Worm (Caenorhabditis elegans) whole organism, L3 larva: ENCODE measurements around the gene ZC404.1.

ENCODE experiments used
- R02D3.7 ChIP-seq: fragments of 150-350 bp; optimal IDR thresholded peaks from 2 replicates; lab custom pipeline; 2014; ENCODE audit warnings: missing biosample characterization, missing genetic modification characterization
- ZK546.5 ChIP-seq: sonication (generic microtip); optimal IDR thresholded peaks from 2 replicates; lab custom pipeline; 2017; ENCODE audit warnings: missing biosample characterization, missing genetic modification characterization
- aly-2 ChIP-seq: fragments of 150-350 bp; optimal IDR thresholded peaks from 2 replicates; lab custom pipeline; 2014; ENCODE audit warnings: missing biosample characterization, missing genetic modification characterization
- ama-1 ChIP-seq: fragments of 150-350 bp; optimal IDR thresholded peaks from 2 replicates; lab custom pipeline; 2018
- daf-12 ChIP-seq: fragments of 150-350 bp; optimal IDR thresholded peaks from 2 replicates; lab custom pipeline; 2014; ENCODE audit warnings: missing biosample characterization, missing genetic modification reagents, missing genetic modification characterization
- egl-5 ChIP-seq: fragments of 150-350 bp; optimal IDR thresholded peaks from 2 replicates; lab custom pipeline; 2017; ENCODE audit warnings: missing biosample characterization, missing genetic modification reagents, missing genetic modification characterization, inconsistent platforms
- elt-1 ChIP-seq: fragments of 150-350 bp; optimal IDR thresholded peaks from 2 replicates; lab custom pipeline; 2014; ENCODE audit warnings: missing biosample characterization, missing genetic modification characterization
- elt-2 ChIP-seq: sonication (generic microtip); optimal IDR thresholded peaks from 2 replicates; lab custom pipeline; 2016; ENCODE audit warnings: missing genetic modification reagents, mild to moderate bottlenecking, missing genetic modification characterization, missing compliant biosample characterization
- eor-1 ChIP-seq, 2 experiments: fragments of 150-350 bp; optimal IDR thresholded peaks; 2 replicates each; lab custom pipeline; 2014 to 2018; ENCODE audit warnings: missing biosample characterization in 2 of 2, missing genetic modification characterization in 2 of 2
- fkh-10 ChIP-seq: sonication (generic microtip); optimal IDR thresholded peaks from 2 replicates; lab custom pipeline; 2017; ENCODE audit warnings: missing biosample characterization, missing genetic modification reagents, missing genetic modification characterization
- hmg-11 ChIP-seq: sonication (generic microtip); optimal IDR thresholded peaks from 2 replicates; lab custom pipeline; 2016; ENCODE audit warnings: missing genetic modification characterization, missing compliant biosample characterization
- jun-1 ChIP-seq: fragments of 150-350 bp; optimal IDR thresholded peaks from 2 replicates; lab custom pipeline; 2014; ENCODE audit warnings: missing biosample characterization, missing genetic modification reagents, missing genetic modification characterization
- mml-1 ChIP-seq: fragments of 150-350 bp; sonication (generic microtip); optimal IDR thresholded peaks from 3 replicates; lab custom pipeline; 2014; ENCODE audit warnings: missing biosample characterization, missing genetic modification characterization
- nhr-237 ChIP-seq: fragments of 150-350 bp; optimal IDR thresholded peaks from 2 replicates; lab custom pipeline; 2014; ENCODE audit warnings: missing biosample characterization, missing genetic modification characterization
- nhr-67 ChIP-seq: fragments of 150-350 bp; optimal IDR thresholded peaks from 2 replicates; lab custom pipeline; 2014; ENCODE audit warnings: missing biosample characterization, missing genetic modification characterization
- nhr-76 ChIP-seq: fragments of 150-350 bp; sonication (generic microtip); optimal IDR thresholded peaks from 5 replicates; lab custom pipeline; 2014; ENCODE audit warnings: missing biosample characterization, missing genetic modification characterization
- pha-4 ChIP-seq: fragments of 150-350 bp; optimal IDR thresholded peaks from 2 replicates; lab custom pipeline; 2014; ENCODE audit warnings: missing biosample characterization, missing genetic modification reagents, missing genetic modification characterization
- pqm-1 ChIP-seq: fragments of 150-350 bp; optimal IDR thresholded peaks from 2 replicates; lab custom pipeline; 2017; ENCODE audit warnings: missing biosample characterization, missing genetic modification characterization, inconsistent platforms
- skn-1 ChIP-seq: fragments of 150-350 bp; optimal IDR thresholded peaks from 2 replicates; lab custom pipeline; 2014; ENCODE audit warnings: missing biosample characterization, missing genetic modification characterization
- snpc-4 ChIP-seq: fragments of 150-350 bp; optimal IDR thresholded peaks from 2 replicates; lab custom pipeline; 2014; ENCODE audit warnings: missing biosample characterization, missing genetic modification characterization
- tbx-2 ChIP-seq: sonication (generic microtip); optimal IDR thresholded peaks from 2 replicates; lab custom pipeline; 2016; ENCODE audit warnings: mild to moderate bottlenecking, missing genetic modification characterization, missing compliant biosample characterization
- unc-62 ChIP-seq: fragments of 150-350 bp; sonication (generic microtip); optimal IDR thresholded peaks from 4 replicates; lab custom pipeline; 2014; ENCODE audit warnings: missing biosample characterization, missing genetic modification reagents, missing genetic modification characterization
- zag-1 ChIP-seq: fragments of 150-350 bp; optimal IDR thresholded peaks from 2 replicates; lab custom pipeline; 2014; ENCODE audit warnings: missing biosample characterization, missing genetic modification characterization

Gene ZC404.1

ce11 chrV:6839008-6839407 lies 45.0 kb downstream of the ZC404.1 start, which contains the start of gene hpo-8:
TSS of gene hpo-8 (plus strand) at chrV:6839289.
- TF ChIP-seq aly-2 (tag; lab: Kevin White, UChicago) = no peak
- peak; percentile 3 for TF ChIP-seq pqm-1 (tag; lab: Kevin White, UChicago)
- peak; percentile 32 for TF ChIP-seq elt-2 (tag; lab: Kevin White, UChicago)
- TF ChIP-seq fkh-10 (GFP tag; lab: Kevin White, UChicago) = no peak

ce11 chrV:6842437-6842836 lies 48.4 kb downstream of the ZC404.1 start, which contains the start of gene T15B7.1:
TSS of gene T15B7.1 (plus strand) at chrV:6842737.
- TF ChIP-seq eor-1 (tag; optimal IDR thresholded peaks at IDR 0.05; lab: Kevin White, UChicago) = no peak
- no peak for TF ChIP-seq R02D3.7
- TF ChIP-seq jun-1 (tag; lab: Kevin White, UChicago) = no peak
- TF ChIP-seq zag-1 (tag; lab: Kevin White, UChicago) = no peak
- TF ChIP-seq unc-62 (GFP tag; lab: Kevin White, UChicago) = no peak
- TF ChIP-seq nhr-67 (tag; lab: Kevin White, UChicago) = no peak
- no peak for TF ChIP-seq elt-1
- TF ChIP-seq snpc-4 = no peak
- TF ChIP-seq hmg-11 (tag; lab: Kevin White, UChicago) = no peak
- no peak for TF ChIP-seq egl-5 (tag; lab: Kevin White, UChicago)
- TF ChIP-seq ZK546.5 = no peak
- TF ChIP-seq pha-4 = no peak
- no peak for TF ChIP-seq tbx-2
- TF ChIP-seq nhr-76 = no peak
- TF ChIP-seq skn-1 (tag; lab: Kevin White, UChicago) = no peak
- TF ChIP-seq pqm-1 (tag; lab: Kevin White, UChicago) = no peak
- no peak for TF ChIP-seq daf-12
- no peak for TF ChIP-seq nhr-237
- TF ChIP-seq ama-1 (lab: Kevin White, UChicago) = no peak
- no peak for TF ChIP-seq mml-1
